Worm (Caenorhabditis elegans) whole organism, young adult: ENCODE results near the gene R02D5.9.

Source experiments
- B0035.1 ChIP-seq: sonication (generic microtip); optimal IDR thresholded peaks from 2 replicates; lab custom pipeline; 2016; ENCODE audit warnings: missing genetic modification characterization, mild to moderate bottlenecking, missing compliant biosample characterization, missing genotype, missing genetic modification reagents
- F23B12.7 ChIP-seq: sonication (generic microtip); optimal IDR thresholded peaks from 2 replicates; lab custom pipeline; 2017; ENCODE audit warnings: missing genetic modification characterization, mild to moderate bottlenecking, missing compliant biosample characterization, antibody characterized with exemption, moderate library complexity; ENCODE audit not compliant: insufficient read depth
- F37B4.10 ChIP-seq: fragments of 200-800 bp; sonication (Bioruptor generic); IDR thresholded peaks from 2 replicates; pipeline ENCODE4 v1.3.6; 2022; ENCODE audit warnings: missing genetic modification characterization, missing compliant biosample characterization
- F39B2.1 ChIP-seq: fragments of 200-800 bp; sonication (Bioruptor generic); IDR thresholded peaks from 2 replicates; pipeline ENCODE4 v1.3.6; 2022; ENCODE audit warnings: missing genetic modification reagents, missing genetic modification characterization, missing compliant biosample characterization
- F49E8.2 ChIP-seq: sonication (generic microtip); optimal IDR thresholded peaks from 3 replicates; lab custom pipeline; 2017; ENCODE audit warnings: missing genetic modification characterization, mild to moderate bottlenecking, missing compliant biosample characterization, antibody characterized with exemption, moderate library complexity; ENCODE audit not compliant: insufficient read depth
- K11D2.4 ChIP-seq: fragments of 200-800 bp; sonication (Bioruptor generic); IDR thresholded peaks from 2 replicates; pipeline ENCODE4 v1.3.6; 2022; ENCODE audit warnings: missing genetic modification reagents, missing genetic modification characterization, missing compliant biosample characterization
- T07F8.4 ChIP-seq: sonication (generic microtip); optimal IDR thresholded peaks from 2 replicates; lab custom pipeline; 2016; ENCODE audit warnings: mild to moderate bottlenecking, missing genetic modification characterization, moderate library complexity, missing compliant biosample characterization
- Y79H2A.3 ChIP-seq: fragments of 200-800 bp; sonication (Bioruptor generic); conservative IDR thresholded peaks from 2 replicates; pipeline ENCODE4 v1.3.6; 2022; ENCODE audit warnings: missing genetic modification reagents, missing genetic modification characterization, missing compliant biosample characterization
- ama-1 ChIP-seq, 3 experiments: fragments of 150-350 bp in 1 of 3; sonication (generic microtip) in 2 of 3; optimal IDR thresholded peaks; 2 replicates each; lab custom pipeline; 2014 to 2018; ENCODE audit warnings: missing biosample characterization in 2 of 3, missing genetic modification characterization in 2 of 3, missing genetic modification reagents in 2 of 3
- aptf-2 ChIP-seq: fragments of 200-800 bp; sonication (Bioruptor generic); conservative IDR thresholded peaks from 2 replicates; pipeline ENCODE4 v1.3.6; 2022; ENCODE audit warnings: missing genetic modification reagents, missing genetic modification characterization, missing compliant biosample characterization
- aptf-3 ChIP-seq: fragments of 200-800 bp; sonication (Bioruptor generic); IDR thresholded peaks from 2 replicates; pipeline ENCODE4 v1.3.6; 2022; ENCODE audit warnings: missing genetic modification characterization, missing compliant biosample characterization
- athp-1 ChIP-seq: sonication (generic microtip); optimal IDR thresholded peaks from 2 replicates; lab custom pipeline; 2017; ENCODE audit warnings: mild to moderate bottlenecking, missing genetic modification characterization, missing compliant biosample characterization
- attf-5 ChIP-seq: fragments of 200-800 bp; sonication (Bioruptor generic); optimal IDR thresholded peaks from 2 replicates; lab custom pipeline; 2018; ENCODE audit warnings: mild to moderate bottlenecking, missing genetic modification characterization, missing compliant biosample characterization
- bed-2 ChIP-seq: fragments of 200-800 bp; sonication (Bioruptor generic); IDR thresholded peaks from 2 replicates; pipeline ENCODE4 v1.3.6; 2022; ENCODE audit warnings: missing genetic modification reagents, missing genetic modification characterization, missing compliant biosample characterization
- ceh-100 ChIP-seq: fragments of 200-800 bp; sonication (Bioruptor generic); IDR thresholded peaks from 2 replicates; pipeline ENCODE4 v1.3.6; 2022; ENCODE audit warnings: missing genetic modification reagents, missing genetic modification characterization, missing compliant biosample characterization
- ceh-27 ChIP-seq: fragments of 200-800 bp; sonication (Bioruptor generic); optimal IDR thresholded peaks from 2 replicates; lab custom pipeline; 2018; ENCODE audit warnings: mild to moderate bottlenecking, missing genetic modification characterization, moderate library complexity, missing compliant biosample characterization
- dox-1 ChIP-seq: fragments of 200-800 bp; sonication (Bioruptor generic); IDR thresholded peaks from 2 replicates; pipeline ENCODE4 v1.3.6; 2022; ENCODE audit warnings: missing genetic modification reagents, missing genetic modification characterization, missing compliant biosample characterization
- dpff-1 ChIP-seq: sonication (generic microtip); optimal IDR thresholded peaks from 2 replicates; lab custom pipeline; 2017; ENCODE audit warnings: mild to moderate bottlenecking, missing genetic modification characterization, missing compliant biosample characterization
- egl-18 ChIP-seq: fragments of 200-800 bp; sonication (Bioruptor generic); IDR thresholded peaks from 2 replicates; pipeline ENCODE4 v1.3.6; 2022; ENCODE audit warnings: missing genetic modification reagents, missing genetic modification characterization, missing compliant biosample characterization
- ekl-4 ChIP-seq: fragments of 200-800 bp; sonication (Bioruptor generic); IDR thresholded peaks from 2 replicates; pipeline ENCODE4 v1.3.6; 2022; ENCODE audit warnings: missing genetic modification reagents, missing genetic modification characterization, missing compliant biosample characterization
- ets-4 ChIP-seq: fragments of 200-800 bp; sonication (Bioruptor generic); optimal IDR thresholded peaks from 2 replicates; lab custom pipeline; 2018; ENCODE audit warnings: mild to moderate bottlenecking, missing genetic modification characterization, missing compliant biosample characterization
- him-1 ChIP-seq: sonication (generic microtip); optimal IDR thresholded peaks from 2 replicates; lab custom pipeline; 2016; ENCODE audit warnings: missing genotype, missing genetic modification reagents, missing genetic modification characterization, missing compliant biosample characterization
- hlh-12 ChIP-seq: sonication (generic microtip); optimal IDR thresholded peaks from 2 replicates; lab custom pipeline; 2016; ENCODE audit warnings: missing genetic modification characterization, missing compliant biosample characterization
- hrde-1 ChIP-seq: sonication (generic microtip); optimal IDR thresholded peaks from 2 replicates; lab custom pipeline; 2016; ENCODE audit warnings: missing genetic modification characterization, mild to moderate bottlenecking, missing compliant biosample characterization, moderate library complexity, missing genotype, missing genetic modification reagents, borderline replicate concordance
- hsf-1 ChIP-seq: fragments of 200-800 bp; sonication (Bioruptor generic); IDR thresholded peaks from 2 replicates; pipeline ENCODE4 v1.3.6; 2022; ENCODE audit warnings: missing genetic modification reagents, missing genetic modification characterization, missing compliant biosample characterization
- let-526 ChIP-seq: fragments of 200-800 bp; sonication (Bioruptor generic); IDR thresholded peaks from 2 replicates; pipeline ENCODE4 v1.3.6; 2022; ENCODE audit warnings: missing genetic modification reagents, missing genetic modification characterization, missing compliant biosample characterization
- lin-26 ChIP-seq: fragments of 200-800 bp; sonication (Bioruptor generic); IDR thresholded peaks from 2 replicates; pipeline ENCODE4 v1.3.6; 2022; ENCODE audit warnings: missing genetic modification reagents, missing genetic modification characterization, missing compliant biosample characterization
- lin-35 ChIP-seq, 3 experiments: fragments of 150-350 bp in 2 of 3; sonication (generic microtip) in 1 of 3; optimal IDR thresholded peaks; 2 replicates each; lab custom pipeline; 2014 to 2018; ENCODE audit warnings: missing biosample characterization in 3 of 3, missing genetic modification characterization in 3 of 3, missing genetic modification reagents in 3 of 3
- mcd-1 ChIP-seq: fragments of 200-800 bp; sonication (Bioruptor generic); IDR thresholded peaks from 2 replicates; pipeline ENCODE4 v1.3.6; 2022; ENCODE audit warnings: missing genetic modification reagents, missing genetic modification characterization, missing compliant biosample characterization
- nfyb-1 ChIP-seq: fragments of 200-800 bp; sonication (Bioruptor generic); IDR thresholded peaks from 2 replicates; pipeline ENCODE4 v1.3.6; 2022; ENCODE audit warnings: missing genetic modification reagents, missing genetic modification characterization, missing compliant biosample characterization
- nhr-27 ChIP-seq: fragments of 200-800 bp; sonication (Bioruptor generic); optimal IDR thresholded peaks from 2 replicates; lab custom pipeline; 2018; ENCODE audit warnings: mild to moderate bottlenecking, missing genetic modification characterization, moderate library complexity, missing compliant biosample characterization
- nhr-80 ChIP-seq: sonication (generic microtip); optimal IDR thresholded peaks from 2 replicates; lab custom pipeline; 2016; ENCODE audit warnings: missing genetic modification characterization, missing compliant biosample characterization
- rcor-1 ChIP-seq: fragments of 200-800 bp; sonication (Bioruptor generic); IDR thresholded peaks from 2 replicates; pipeline ENCODE4 v1.3.6; 2022; ENCODE audit warnings: missing genetic modification reagents, missing genetic modification characterization, missing compliant biosample characterization
- rec-8 ChIP-seq, 2 experiments: sonication (generic microtip); optimal IDR thresholded peaks; 2 replicates each; lab custom pipeline; 2016; ENCODE audit warnings: mild to moderate bottlenecking in 2 of 2, missing genetic modification characterization in 2 of 2, missing genetic modification reagents in 2 of 2, missing genotype in 2 of 2, missing biosample characterization in 1 of 2, missing compliant biosample characterization in 1 of 2, moderate library complexity in 1 of 2
- rpc-1 ChIP-seq, 2 experiments: fragments of 150-350 bp in 1 of 2; sonication (generic microtip) in 1 of 2; optimal IDR thresholded peaks; 2 replicates each; lab custom pipeline; 2014 to 2018; ENCODE audit warnings: missing biosample characterization in 1 of 2, missing genetic modification characterization in 1 of 2, missing genetic modification reagents in 1 of 2, missing genotype in 1 of 2
- snpc-1.3 ChIP-seq: sonication (generic microtip); optimal IDR thresholded peaks from 2 replicates; lab custom pipeline; 2017; ENCODE audit warnings: missing genetic modification characterization, mild to moderate bottlenecking, missing compliant biosample characterization, antibody characterized with exemption, moderate library complexity, missing genotype, missing genetic modification reagents; ENCODE audit not compliant: insufficient read depth
- snpc-4 ChIP-seq, 5 experiments: fragments of 150-350 bp in 1 of 5; sonication (generic microtip) in 4 of 5; optimal IDR thresholded peaks; 2 replicates each; lab custom pipeline; 2014 to 2018; ENCODE audit warnings: missing genetic modification characterization in 5 of 5, missing biosample characterization in 3 of 5, antibody characterized with exemption in 2 of 5, mild to moderate bottlenecking in 2 of 5, missing compliant biosample characterization in 2 of 5, missing genotype in 2 of 5, moderate library complexity in 2 of 5, missing genetic modification reagents in 1 of 5
- tbp1 ChIP-seq: fragments of 200-800 bp; sonication (Bioruptor generic); optimal IDR thresholded peaks from 2 replicates; lab custom pipeline; 2018; ENCODE audit warnings: mild to moderate bottlenecking, missing genetic modification characterization, missing compliant biosample characterization
- tlf-1 ChIP-seq: fragments of 200-800 bp; sonication (Bioruptor generic); optimal IDR thresholded peaks from 2 replicates; lab custom pipeline; 2018; ENCODE audit warnings: mild to moderate bottlenecking, missing genetic modification characterization, missing compliant biosample characterization
- zfh-2 ChIP-seq: fragments of 200-800 bp; sonication (Bioruptor generic); conservative IDR thresholded peaks from 2 replicates; pipeline ENCODE4 v1.3.6; 2022; ENCODE audit warnings: missing genetic modification reagents, missing genetic modification characterization, missing compliant biosample characterization
- ztf-18 ChIP-seq: sonication (generic microtip); optimal IDR thresholded peaks from 2 replicates; lab custom pipeline; 2016; ENCODE audit warnings: missing genotype, mild to moderate bottlenecking, missing genetic modification characterization, missing compliant biosample characterization
- ztf-3 ChIP-seq: fragments of 200-800 bp; sonication (Bioruptor generic); optimal IDR thresholded peaks from 2 replicates; lab custom pipeline; 2018; ENCODE audit warnings: mild to moderate bottlenecking, missing genetic modification characterization, missing compliant biosample characterization

Gene R02D5.9

ce11 chrV:14527210-14527609 is 16.3 kb upstream of the R02D5.9 start:
- no peak for TF ChIP-seq him-1 (tag; lab: Kevin White, UChicago)
- TF ChIP-seq nhr-80 (tag; lab: Kevin White, UChicago), result no peak
- TF ChIP-seq ceh-27 (GFP tag; lab: Kevin White, UChicago), result no peak
- TF ChIP-seq hlh-12 (tag; lab: Kevin White, UChicago), result no peak
- no peak for TF ChIP-seq rpc-1 (optimal IDR thresholded peaks at IDR 0.05; lab: Kevin White, UChicago)
- TF ChIP-seq rpc-1 (tag; optimal IDR thresholded peaks at IDR 0.05; lab: Kevin White, UChicago), result no peak
- no peak for TF ChIP-seq tbp1 (GFP tag; lab: Kevin White, UChicago)
- TF ChIP-seq aptf-2, result no peak
- TF ChIP-seq dpff-1 (tag; lab: Kevin White, UChicago), result no peak
- no peak for TF ChIP-seq K11D2.4 (GFP tag; lab: Robert Waterston, UW)
- no peak for TF ChIP-seq ets-4 (GFP tag; lab: Kevin White, UChicago)
- TF ChIP-seq Y79H2A.3, result no peak
- TF ChIP-seq ztf-18 (tag; lab: Kevin White, UChicago), result no peak
- no peak for TF ChIP-seq let-526 (GFP tag; lab: Robert Waterston, UW)
- TF ChIP-seq bed-2 (GFP tag; lab: Robert Waterston, UW), result no peak
- no peak for TF ChIP-seq ceh-100 (GFP tag; lab: Robert Waterston, UW)
- TF ChIP-seq lin-26, result no peak
- no peak for TF ChIP-seq egl-18 (GFP tag; lab: Robert Waterston, UW)

- no peak for TF ChIP-seq lin-35 (GFP tag; optimal IDR thresholded peaks at IDR 0.05; lab: Kevin White, UChicago)
- no peak for TF ChIP-seq athp-1 (tag; lab: Kevin White, UChicago)
- no peak for TF ChIP-seq hsf-1 (GFP tag; lab: Robert Waterston, UW)
- TF ChIP-seq ekl-4, result no peak
- TF ChIP-seq T07F8.4 (tag; lab: Kevin White, UChicago), result no peak
- no peak for TF ChIP-seq hrde-1 (tag; lab: Kevin White, UChicago)
- no peak for TF ChIP-seq mcd-1 (GFP tag; lab: Robert Waterston, UW)
- TF ChIP-seq F37B4.10 (GFP tag; lab: Robert Waterston, UW), result no peak
- no peak for TF ChIP-seq rec-8 (tag; optimal IDR thresholded peaks at IDR 0.05; lab: Kevin White, UChicago)
- no peak for TF ChIP-seq ama-1 (optimal IDR thresholded peaks at IDR 0.05; lab: Kevin White, UChicago)
- TF ChIP-seq ama-1 (GFP tag; optimal IDR thresholded peaks at IDR 0.05; lab: Kevin White, UChicago), result no peak
- no peak for TF ChIP-seq F39B2.1 (GFP tag; lab: Robert Waterston, UW)
- TF ChIP-seq ztf-3 (GFP tag; lab: Kevin White, UChicago), result no peak
- no peak for TF ChIP-seq attf-5 (GFP tag; lab: Kevin White, UChicago)
- TF ChIP-seq zfh-2, result no peak
Observed at ce11 chrV:14525089-14525488, 14.2 kb upstream of the R02D5.9 start, which contains the start of gene hda-1. TSS of gene hda-1 (plus strand) at chrV:14525389.

- TF ChIP-seq dox-1 (GFP tag; lab: Robert Waterston, UW), result peak; percentile 46; the same call in 1 of the 2 replicates
- peak; percentile 64 for TF ChIP-seq F23B12.7
- peak; percentile 26; the same call in 1 of the 2 replicates for TF ChIP-seq nfyb-1 (GFP tag; lab: Robert Waterston, UW)
- TF ChIP-seq nhr-27 (tag; lab: Kevin White, UChicago), result no peak
- peak; percentile 28 for TF ChIP-seq tbp1 (GFP tag; lab: Kevin White, UChicago)
- TF ChIP-seq snpc-4 (GFP tag; optimal IDR thresholded peaks at IDR 0.05; lab: Kevin White, UChicago), result peak; percentile 34
- peak in 2 of 4 experiments; percentile 46 to 57 for TF ChIP-seq snpc-4 (tag; optimal IDR thresholded peaks at IDR 0.05; lab: Kevin White, UChicago)
- no peak for TF ChIP-seq snpc-1.3
- peak; percentile 60 for TF ChIP-seq nhr-80 (tag; lab: Kevin White, UChicago)
- 0 out of 2 replicates have a peak, but pooled peaks have one; percentile 24 for TF ChIP-seq rcor-1 (GFP tag; lab: Robert Waterston, UW)
- peak in 1 of 3 experiments; percentile 38 for TF ChIP-seq lin-35 (GFP tag; optimal IDR thresholded peaks at IDR 0.05; lab: Kevin White, UChicago)
- peak; percentile 50 for TF ChIP-seq mcd-1 (GFP tag; lab: Robert Waterston, UW)
- no peak for TF ChIP-seq B0035.1
- TF ChIP-seq aptf-3, result no peak
- no peak for TF ChIP-seq tlf-1 (GFP tag; lab: Kevin White, UChicago)
- no peak for TF ChIP-seq F49E8.2
- peak; percentile 53; the same call in 1 of the 2 replicates for TF ChIP-seq ceh-100 (GFP tag; lab: Robert Waterston, UW)
Observed at ce11 chrV:14523788-14524582, 13.1 kb upstream of the R02D5.9 start, which contains the start of gene ril-1. TSS of gene ril-1 (minus strand) at chrV:14524129.
